Fruit fly (Drosophila melanogaster) whole organism: Measurements from ENCODE around the gene CG43220.

ENCODE experiments used
- CG8478 ChIP-seq: fragments of >200 bp; optimal IDR thresholded peaks from 2 replicates; lab custom pipeline; 2018; ENCODE audit warnings: inconsistent platforms
- Dll ChIP-seq: fragments of >200 bp; optimal IDR thresholded peaks from 2 replicates; lab custom pipeline; 2017
- EcR ChIP-seq, 2 experiments: fragments of >200 bp; optimal IDR thresholded peaks; 2 replicates each; lab custom pipeline; 2017; ENCODE audit warnings: missing biosample characterization in 2 of 2, missing genetic modification characterization in 2 of 2, missing genetic modification reagents in 2 of 2
- pan ChIP-seq: fragments of >200 bp; optimal IDR thresholded peaks from 2 replicates; lab custom pipeline; 2017
- psq ChIP-seq: fragments of >200 bp; optimal IDR thresholded peaks from 2 replicates; lab custom pipeline; 2017
- usp ChIP-seq: fragments of >200 bp; optimal IDR thresholded peaks from 2 replicates; lab custom pipeline; 2017; ENCODE audit warnings: missing biosample characterization, missing genetic modification characterization, mixed read lengths

The CG43220 gene

DNA sequence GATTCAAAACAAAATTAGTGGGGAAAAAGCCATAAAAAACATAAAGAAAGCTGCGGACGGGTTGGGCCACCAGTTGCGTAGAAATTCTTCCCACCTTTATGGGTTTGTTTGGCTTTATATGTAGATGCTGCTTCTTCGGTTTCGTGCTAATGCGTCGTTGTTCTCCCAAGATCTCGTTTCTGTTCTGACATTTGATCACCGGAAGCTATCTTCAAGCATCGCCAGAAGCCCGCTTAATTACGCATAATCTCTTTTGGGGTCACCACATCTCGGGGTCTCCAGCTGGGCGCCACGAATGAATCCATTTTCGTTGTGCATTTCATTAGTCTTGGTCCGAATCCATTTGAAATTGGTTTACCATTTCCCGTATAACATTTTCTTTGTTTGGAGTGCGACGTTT is 9.4 kb downstream of the CG43220 start:
- TF ChIP-seq Dll, result no peak
- no peak for TF ChIP-seq CG8478 (lab: Kevin White, UChicago)
- TF ChIP-seq pan (lab: Kevin White, UChicago), result no peak
- TF ChIP-seq EcR (GFP tag; optimal IDR thresholded peaks at IDR 0.05; lab: Kevin White, UChicago), result no peak
- no peak for TF ChIP-seq usp
- no peak for TF ChIP-seq psq (lab: Kevin White, UChicago)

DNA sequence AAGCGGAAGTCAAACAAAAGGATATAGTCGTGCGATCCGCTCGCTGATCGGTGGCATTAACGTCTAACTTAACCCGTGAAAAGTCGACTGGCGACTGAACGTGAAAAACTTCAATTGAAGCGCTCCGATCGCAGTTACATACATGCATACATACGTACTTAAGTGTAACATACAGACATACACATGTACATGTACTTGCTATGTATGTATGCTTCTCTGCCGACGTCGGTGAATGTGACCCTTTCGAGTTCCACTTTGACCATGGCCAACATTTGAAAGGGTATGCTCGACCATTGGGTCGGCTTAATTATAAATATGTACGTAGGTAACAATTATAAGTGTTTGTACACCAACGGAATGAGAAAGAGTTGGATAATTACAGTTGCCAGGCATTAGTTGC is 10.7 kb downstream of the CG43220 start, which contains the start of gene qua:
TSS of gene qua (minus strand) at position 101 of the 400 bp plus-strand sequence.
- TF ChIP-seq pan (lab: Kevin White, UChicago), result peak; percentile 47
- TF ChIP-seq usp, result no peak

DNA sequence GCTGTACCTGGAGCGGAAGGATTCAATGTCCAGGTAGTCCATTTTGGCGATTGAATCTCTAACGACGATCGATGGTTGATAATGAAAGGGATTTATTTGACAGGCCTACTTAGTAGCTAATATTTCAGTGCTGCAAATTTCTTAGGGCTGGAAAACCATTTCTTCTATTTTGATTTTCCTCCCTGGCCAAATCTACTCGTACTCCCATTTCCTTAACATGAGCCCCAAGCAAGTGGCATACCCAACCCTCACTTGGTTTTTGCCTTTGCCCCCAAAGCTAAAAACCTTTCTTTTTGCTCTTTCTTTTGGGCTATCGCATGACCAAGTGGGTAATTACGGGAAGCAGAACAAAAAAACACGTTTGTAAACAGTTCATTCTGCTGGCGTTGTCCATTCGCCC is 12.4 kb downstream of the CG43220 start, which contains the start of gene CG15142:
TSS of gene CG15142 (minus strand) at position 101 of the 400 bp plus-strand sequence.
- TF ChIP-seq Dll (no peak), EcR (GFP tag; optimal IDR thresholded peaks at IDR 0.05; lab: Kevin White, UChicago) (no peak), CG8478 (lab: Kevin White, UChicago) (no peak), pan (lab: Kevin White, UChicago) (no peak), psq (lab: Kevin White, UChicago) (no peak), usp (no peak)

DNA sequence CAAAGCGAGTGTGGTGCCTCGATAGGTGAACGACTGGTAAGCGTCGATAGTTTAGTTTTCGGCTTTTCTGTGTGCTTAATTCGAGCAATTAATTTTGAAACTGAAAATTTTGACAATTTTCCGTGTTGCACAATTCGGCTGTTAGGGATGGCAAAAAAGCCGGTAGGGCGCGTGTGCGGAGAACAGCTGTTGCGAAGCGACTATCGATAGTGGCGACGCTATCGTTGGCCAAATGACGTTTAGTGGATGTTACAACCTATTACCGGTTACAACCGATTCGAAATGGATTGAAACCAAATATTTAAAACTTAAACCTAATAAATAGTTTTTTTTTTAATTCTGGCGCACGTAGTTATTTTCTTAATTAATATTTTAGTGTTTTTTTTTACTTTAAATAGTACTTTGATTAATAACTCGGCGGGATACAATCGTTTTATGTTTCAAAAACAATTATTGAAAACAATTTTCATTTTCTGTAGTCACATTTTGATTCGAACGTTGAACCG is 14.6 kb downstream of the CG43220 start, which contains the start of the genes mEFTs and Dhc36C:
TSS of gene mEFTs (minus strand) at position 161 of the 506 bp plus-strand sequence.
TSS of gene Dhc36C (plus strand) at position 456 of the 506 bp plus-strand sequence.
- no peak for TF ChIP-seq usp
- TF ChIP-seq Dll, result no peak
- TF ChIP-seq pan (lab: Kevin White, UChicago), result no peak
- no peak for TF ChIP-seq EcR (GFP tag; optimal IDR thresholded peaks at IDR 0.05; lab: Kevin White, UChicago)
- no peak for TF ChIP-seq psq (lab: Kevin White, UChicago)
- no peak for TF ChIP-seq CG8478 (lab: Kevin White, UChicago)

DNA sequence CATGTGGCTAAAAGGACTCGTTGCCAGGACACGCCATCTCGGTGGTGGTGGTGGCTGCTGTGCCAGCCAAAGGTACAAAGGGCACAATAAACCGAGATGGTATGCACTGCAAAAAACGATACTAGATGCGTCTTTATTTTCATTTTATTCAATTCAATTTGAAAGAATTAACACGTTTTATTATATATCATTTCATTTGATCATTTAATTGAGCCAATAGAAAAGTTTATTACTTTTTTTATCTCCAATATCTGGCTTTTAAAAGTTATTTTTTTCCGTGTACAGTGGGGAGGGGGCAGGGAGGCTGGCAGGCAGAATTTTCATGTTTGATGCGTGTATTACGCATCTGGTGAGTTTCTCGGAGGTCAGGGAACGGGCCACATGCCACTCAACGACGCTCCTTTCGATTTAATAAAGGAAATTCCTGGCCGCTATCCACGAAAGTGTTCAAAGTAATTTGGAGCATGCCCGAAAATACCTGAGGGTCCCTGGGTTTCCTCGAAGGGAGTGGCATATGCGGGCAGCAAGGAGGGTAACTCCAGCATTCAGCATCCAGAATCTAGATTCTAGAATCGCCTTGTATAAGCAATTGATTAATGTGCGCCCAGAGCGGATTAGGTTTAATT is 27.8 kb downstream of the CG43220 start:
- TF ChIP-seq psq (lab: Kevin White, UChicago), result no peak
- TF ChIP-seq pan (lab: Kevin White, UChicago), result no peak
- TF ChIP-seq Dll, result no peak
- TF ChIP-seq CG8478 (lab: Kevin White, UChicago), result no peak
- no peak for TF ChIP-seq EcR (GFP tag; optimal IDR thresholded peaks at IDR 0.05; lab: Kevin White, UChicago)
- TF ChIP-seq usp, result no peak

DNA sequence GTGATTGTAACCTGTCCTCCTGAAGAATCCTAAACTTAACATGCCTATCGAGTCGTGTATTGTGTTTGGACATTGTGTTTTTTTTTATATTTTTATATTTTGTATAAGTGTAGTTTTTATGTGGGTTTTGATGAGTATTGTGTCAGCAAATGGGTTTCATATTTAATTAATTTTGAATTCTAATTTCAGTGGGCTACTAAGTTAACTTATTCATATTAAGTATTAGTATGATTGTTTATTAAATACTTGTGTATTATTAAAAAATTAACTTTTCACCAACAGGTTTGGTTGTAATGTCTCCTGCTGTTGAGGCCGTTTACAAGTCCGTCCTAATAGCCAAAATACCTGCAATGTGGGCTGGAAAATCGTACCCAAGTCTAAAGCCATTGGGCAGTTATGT is 38.1 kb downstream of the CG43220 start, which contains the start of gene CG15143:
TSS of gene CG15143 (minus strand) at position 101 of the 400 bp plus-strand sequence.
- TF ChIP-seq Dll (no peak), EcR (GFP tag; optimal IDR thresholded peaks at IDR 0.05; lab: Kevin White, UChicago) (no peak), usp (no peak), psq (lab: Kevin White, UChicago) (no peak), pan (lab: Kevin White, UChicago) (no peak), CG8478 (lab: Kevin White, UChicago) (no peak)

DNA sequence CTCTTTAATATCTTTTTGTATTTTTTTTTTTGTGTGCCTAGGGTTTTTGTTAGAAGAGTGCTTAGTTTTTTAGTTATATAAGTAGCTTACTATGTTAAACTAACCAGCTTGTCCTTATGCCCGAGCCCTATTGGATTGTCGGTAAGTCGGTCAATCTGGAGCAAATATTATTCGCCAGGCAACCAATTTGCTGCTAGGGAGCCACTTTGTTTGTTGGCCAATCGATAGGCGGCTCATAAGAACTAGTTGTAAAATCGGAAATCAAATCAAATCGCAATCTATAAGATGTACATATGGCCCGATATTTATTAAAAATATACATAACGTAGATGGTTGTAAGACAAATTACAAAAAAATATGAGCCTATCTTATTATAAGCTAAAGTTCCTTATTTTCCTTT is 42.7 kb downstream of the CG43220 start, which contains the start of gene CG15144:
TSS of gene CG15144 (minus strand) at position 101 of the 400 bp plus-strand sequence.
- TF ChIP-seq usp (no peak), CG8478 (lab: Kevin White, UChicago) (no peak), pan (lab: Kevin White, UChicago) (no peak), EcR (GFP tag; optimal IDR thresholded peaks at IDR 0.05; lab: Kevin White, UChicago) (no peak), Dll (no peak), psq (lab: Kevin White, UChicago) (no peak)

DNA sequence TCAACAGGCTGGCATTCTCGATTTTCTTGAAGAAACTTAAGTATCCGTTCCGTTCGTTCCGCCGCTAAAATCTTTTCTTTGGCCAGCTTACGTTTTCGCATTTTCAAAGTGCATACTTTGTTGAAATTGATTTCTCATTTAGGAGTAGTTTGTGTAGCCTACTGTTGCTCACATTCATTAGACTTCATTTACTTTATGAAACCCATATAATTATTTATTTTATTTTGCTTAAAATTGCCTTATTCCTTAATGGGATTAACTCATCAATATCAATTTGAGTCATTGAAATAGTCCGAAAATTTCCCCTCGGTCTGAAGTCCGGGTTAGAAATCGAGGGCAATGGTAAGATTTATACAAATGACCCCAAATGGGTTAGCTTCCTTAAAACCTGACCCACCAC is 45.8 kb downstream of the CG43220 start, which contains the start of gene CG15145:
TSS of gene CG15145 (minus strand) at position 101 of the 400 bp plus-strand sequence.
- TF ChIP-seq Dll, result no peak
- TF ChIP-seq CG8478 (lab: Kevin White, UChicago), result no peak
- no peak for TF ChIP-seq usp
- TF ChIP-seq psq (lab: Kevin White, UChicago), result no peak
- no peak for TF ChIP-seq pan (lab: Kevin White, UChicago)
- TF ChIP-seq EcR (GFP tag; optimal IDR thresholded peaks at IDR 0.05; lab: Kevin White, UChicago), result no peak

DNA sequence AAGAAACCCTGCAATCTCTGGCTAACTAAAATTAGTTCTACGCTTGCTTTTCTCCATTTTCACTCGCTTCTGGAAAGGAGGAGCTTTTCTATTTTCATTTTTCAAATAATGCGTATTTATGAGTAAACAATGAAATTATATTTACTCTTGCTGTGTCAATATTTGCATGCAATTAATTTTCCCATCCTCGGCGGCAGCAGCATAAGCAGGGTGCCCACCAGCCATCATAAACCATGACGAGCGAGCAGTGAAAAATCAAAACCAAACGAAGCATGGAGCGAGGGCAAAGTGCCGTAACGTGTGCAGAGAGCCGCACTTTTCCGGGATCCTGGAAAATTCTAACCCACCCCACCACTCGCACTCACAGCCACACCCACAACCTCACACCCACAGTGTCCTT is 47.4 kb downstream of the CG43220 start:
- TF ChIP-seq pan (lab: Kevin White, UChicago), result no peak
